Worm (Caenorhabditis elegans): Measurements from ENCODE around the gene ceh-37.

DNA sequence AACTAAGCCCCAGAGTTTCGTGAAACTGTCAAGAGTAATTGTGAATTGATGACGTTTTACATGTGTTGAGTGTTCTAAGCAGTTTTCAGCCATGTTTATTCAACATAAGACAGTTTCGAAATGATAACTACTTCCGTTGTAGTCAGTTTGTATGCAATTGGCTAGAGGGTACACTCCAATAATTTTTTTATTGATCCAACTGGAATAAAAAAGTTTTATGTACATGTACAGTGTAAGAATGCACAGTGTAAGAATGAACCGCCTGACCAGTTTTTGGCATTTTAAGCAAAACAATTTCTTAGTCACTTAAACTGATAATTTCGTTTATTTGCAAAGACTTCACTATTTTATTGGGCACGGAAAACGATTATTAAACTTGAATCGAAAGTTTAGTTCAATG lies 5.5 kb upstream of the ceh-37 start:
- TF ChIP-seq dao-5 (tag; optimal IDR thresholded peaks at IDR 0.05) = no peak
- TF ChIP-seq W03F9.2 (tag; optimal IDR thresholded peaks at IDR 0.05) = no peak
